Fruit fly (Drosophila melanogaster) whole organism, embryonic: ENCODE results near the gene can.

ENCODE experiments used
- Asciz ChIP-seq: fragments of 200-800 bp; sonication (Bioruptor generic); optimal IDR thresholded peaks from 2 replicates; lab custom pipeline; 2017; ENCODE audit warnings: missing biosample characterization, mild to moderate bottlenecking, missing genetic modification characterization, missing genetic modification reagents
- CG10462 ChIP-seq: fragments of 200-800 bp; sonication (Bioruptor generic); optimal IDR thresholded peaks from 2 replicates; lab custom pipeline; 2016; ENCODE audit warnings: missing biosample characterization, missing genetic modification characterization
- CG11696 ChIP-seq: fragments of 200-800 bp; sonication (Bioruptor generic); IDR thresholded peaks from 2 replicates; pipeline ENCODE4 v1.3.6; 2022; ENCODE audit warnings: missing biosample characterization, missing genetic modification characterization
- CG12769 ChIP-seq: fragments of 200-800 bp; sonication (Bioruptor generic); optimal IDR thresholded peaks from 2 replicates; lab custom pipeline; 2019; ENCODE audit warnings: missing biosample characterization, mild to moderate bottlenecking, missing genetic modification characterization, moderate library complexity
- CG14965 ChIP-seq: fragments of 200-800 bp; sonication (Bioruptor generic); optimal IDR thresholded peaks from 2 replicates; lab custom pipeline; 2016; ENCODE audit warnings: missing biosample characterization, missing genetic modification characterization, borderline replicate concordance
- CG17328 ChIP-seq: fragments of 200-800 bp; sonication (Bioruptor generic); IDR thresholded peaks from 2 replicates; pipeline ENCODE4 v1.3.6; 2022; ENCODE audit warnings: missing biosample characterization, missing genetic modification characterization
- CG18262 ChIP-seq: fragments of 200-800 bp; optimal IDR thresholded peaks from 3 replicates; lab custom pipeline; 2019; ENCODE audit warnings: missing biosample characterization, mild to moderate bottlenecking, missing genetic modification characterization, moderate library complexity
- CG2199 ChIP-seq: fragments of 200-800 bp; sonication (Bioruptor generic); IDR thresholded peaks from 3 replicates; pipeline ENCODE4 v1.3.6; 2022; ENCODE audit warnings: missing biosample characterization, missing genetic modification characterization
- CG2678 ChIP-seq: fragments of 200-800 bp; sonication (Bioruptor generic); optimal IDR thresholded peaks from 3 replicates; lab custom pipeline; 2019; ENCODE audit warnings: missing biosample characterization, mild to moderate bottlenecking, missing genetic modification characterization, moderate library complexity
- CG3847 ChIP-seq: fragments of 200-800 bp; sonication (Bioruptor generic); IDR thresholded peaks from 2 replicates; pipeline ENCODE4 v1.3.6; 2022; ENCODE audit warnings: missing biosample characterization, missing genetic modification characterization
- CG6254 ChIP-seq: fragments of 200-800 bp; sonication (Bioruptor generic); optimal IDR thresholded peaks from 3 replicates; lab custom pipeline; 2017; ENCODE audit warnings: mild to moderate bottlenecking, missing biosample characterization, missing genetic modification reagents, missing genetic modification characterization
- CG6654 ChIP-seq: fragments of 200-800 bp; sonication (Bioruptor generic); optimal IDR thresholded peaks from 2 replicates; lab custom pipeline; 2017; ENCODE audit warnings: missing biosample characterization, mild to moderate bottlenecking, missing genetic modification characterization
- CG6689 ChIP-seq: fragments of 200-800 bp; sonication (Bioruptor generic); IDR thresholded peaks from 2 replicates; pipeline ENCODE4 v1.3.6; 2022; ENCODE audit warnings: missing biosample characterization, missing genetic modification characterization
- CG6791 ChIP-seq: fragments of 200-800 bp; sonication (Bioruptor generic); IDR thresholded peaks from 3 replicates; pipeline ENCODE4 v1.3.6; 2022; ENCODE audit warnings: missing biosample characterization, missing genetic modification characterization; ENCODE audit not compliant: partially characterized antibody
- CTCF ChIP-seq: fragments of 200-800 bp; sonication (Bioruptor generic); optimal IDR thresholded peaks from 2 replicates; lab custom pipeline; 2017; ENCODE audit warnings: missing biosample characterization, mild to moderate bottlenecking, missing genetic modification characterization, moderate library complexity
- Doc3 ChIP-seq: fragments of 200-800 bp; sonication (Bioruptor generic); IDR thresholded peaks from 3 replicates; pipeline ENCODE4 v1.3.6; 2022; ENCODE audit warnings: missing biosample characterization, missing genetic modification characterization; ENCODE audit not compliant: partially characterized antibody
- HLH3B ChIP-seq: fragments of 200-800 bp; sonication (Bioruptor generic); IDR thresholded peaks from 2 replicates; pipeline ENCODE4 v1.3.6; 2022; ENCODE audit warnings: missing biosample characterization, missing genetic modification characterization
- HLHmδ ChIP-seq: fragments of 200-800 bp; sonication (Bioruptor generic); optimal IDR thresholded peaks from 2 replicates; lab custom pipeline; 2018; ENCODE audit warnings: missing biosample characterization, mild to moderate bottlenecking, missing genetic modification characterization, moderate library complexity
- Oaz ChIP-seq: fragments of 200-800 bp; sonication (Bioruptor generic); IDR thresholded peaks from 2 replicates; pipeline ENCODE4 v1.3.6; 2022; ENCODE audit warnings: missing biosample characterization, missing genetic modification characterization
- Oli ChIP-seq: fragments of 200-800 bp; sonication (Bioruptor generic); optimal IDR thresholded peaks from 2 replicates; lab custom pipeline; 2018; ENCODE audit warnings: missing biosample characterization, mild to moderate bottlenecking, missing genetic modification characterization, moderate library complexity
- Usf ChIP-seq: fragments of 200-800 bp; sonication (Bioruptor generic); optimal IDR thresholded peaks from 2 replicates; lab custom pipeline; 2017; ENCODE audit warnings: missing genotype, missing biosample characterization, missing genetic modification characterization
- abd-A ChIP-seq: fragments of 200-800 bp; sonication (Bioruptor generic); optimal IDR thresholded peaks from 3 replicates; lab custom pipeline; 2019; ENCODE audit warnings: missing biosample characterization, mild to moderate bottlenecking, missing genetic modification characterization, moderate library complexity
- ara ChIP-seq: fragments of 200-800 bp; sonication (Bioruptor generic); IDR thresholded peaks from 2 replicates; pipeline ENCODE4 v1.3.6; 2022; ENCODE audit warnings: missing biosample characterization, missing genetic modification characterization
- br ChIP-seq: fragments of >200 bp; optimal IDR thresholded peaks from 2 replicates; lab custom pipeline; 2017
- cad ChIP-seq: fragments of >200 bp; optimal IDR thresholded peaks from 2 replicates; lab custom pipeline; 2017; ENCODE audit warnings: missing biosample characterization, missing genetic modification characterization
- cg ChIP-seq: fragments of 200-800 bp; sonication (Bioruptor generic); optimal IDR thresholded peaks from 3 replicates; lab custom pipeline; 2019; ENCODE audit warnings: missing biosample characterization, mild to moderate bottlenecking, missing genetic modification characterization, moderate library complexity
- chif ChIP-seq, 2 experiments: fragments of 200-800 bp; sonication (Bioruptor generic); optimal IDR thresholded peaks; 3 replicates each; lab custom pipeline; 2016; ENCODE audit warnings: missing biosample characterization in 2 of 2, missing genetic modification characterization in 2 of 2
- chinmo ChIP-seq: fragments of 200-800 bp; sonication (Bioruptor generic); IDR thresholded peaks from 4 replicates; pipeline ENCODE4 v1.3.6; 2022; ENCODE audit warnings: missing biosample characterization, missing genetic modification characterization; ENCODE audit not compliant: partially characterized antibody
- chm ChIP-seq: fragments of 200-800 bp; sonication (Bioruptor generic); IDR thresholded peaks from 2 replicates; pipeline ENCODE4 v1.3.6; 2022; ENCODE audit warnings: missing biosample characterization, missing genetic modification characterization
- chn ChIP-seq: fragments of 200-800 bp; sonication (Bioruptor generic); optimal IDR thresholded peaks from 2 replicates; lab custom pipeline; 2016; ENCODE audit warnings: missing biosample characterization, missing genetic modification characterization
- ci ChIP-seq: fragments of 200-800 bp; sonication (Bioruptor generic); IDR thresholded peaks from 3 replicates; pipeline ENCODE4 v1.3.6; 2022; ENCODE audit warnings: missing biosample characterization, missing genetic modification characterization
- corto ChIP-seq: fragments of 200-800 bp; sonication (Bioruptor generic); optimal IDR thresholded peaks from 2 replicates; lab custom pipeline; 2016; ENCODE audit warnings: missing biosample characterization, mild to moderate bottlenecking, missing genetic modification characterization, moderate library complexity
- dpn ChIP-seq, 2 experiments: fragments of 200-800 bp; sonication (Bioruptor generic); optimal IDR thresholded peaks; 3 replicates each; lab custom pipeline; 2016; ENCODE audit warnings: missing biosample characterization in 2 of 2, missing genetic modification characterization in 2 of 2
- ems ChIP-seq: fragments of 200-800 bp; sonication (Bioruptor generic); optimal IDR thresholded peaks from 3 replicates; lab custom pipeline; 2016; ENCODE audit warnings: missing biosample characterization, missing genetic modification characterization
- hb ChIP-seq: fragments of 200-800 bp; sonication (Bioruptor generic); IDR thresholded peaks from 3 replicates; pipeline ENCODE4 v1.3.6; 2022; ENCODE audit warnings: missing biosample characterization, missing genetic modification characterization; ENCODE audit not compliant: partially characterized antibody
- her ChIP-seq: fragments of 200-800 bp; sonication (Bioruptor generic); optimal IDR thresholded peaks from 2 replicates; lab custom pipeline; 2016; ENCODE audit warnings: missing biosample characterization, missing genetic modification characterization
- lov ChIP-seq, 2 experiments: fragments of 200-800 bp in 1 of 2; fragments of >200 bp in 1 of 2; sonication (Bioruptor generic) in 1 of 2; IDR thresholded peaks in 1 of 2; optimal IDR thresholded peaks in 1 of 2; 2 replicates in 1 of 2; 3 replicates in 1 of 2; pipeline versions ENCODE4 v1.3.6 to Lab custom; 2017 to 2022; ENCODE audit warnings: missing biosample characterization in 1 of 2, missing genetic modification characterization in 1 of 2
- odd ChIP-seq: fragments of 200-800 bp; sonication (Bioruptor generic); optimal IDR thresholded peaks from 2 replicates; lab custom pipeline; 2017; ENCODE audit warnings: missing biosample characterization, mild to moderate bottlenecking, missing genetic modification characterization
- onecut ChIP-seq: fragments of 200-800 bp; sonication (Bioruptor generic); IDR thresholded peaks from 2 replicates; pipeline ENCODE4 v1.3.6; 2022; ENCODE audit warnings: missing biosample characterization, missing genetic modification characterization
- pfk ChIP-seq: fragments of 200-800 bp; sonication (Bioruptor generic); optimal IDR thresholded peaks from 2 replicates; lab custom pipeline; 2018; ENCODE audit warnings: missing biosample characterization, mild to moderate bottlenecking, missing genetic modification characterization, moderate library complexity
- pita ChIP-seq: fragments of 200-800 bp; sonication (Bioruptor generic); optimal IDR thresholded peaks from 2 replicates; lab custom pipeline; 2017; ENCODE audit warnings: missing biosample characterization, mild to moderate bottlenecking, missing genetic modification characterization
- ro ChIP-seq: fragments of 200-800 bp; sonication (Bioruptor generic); IDR thresholded peaks from 2 replicates; pipeline ENCODE4 v1.3.6; 2022; ENCODE audit warnings: missing biosample characterization, missing genetic modification characterization
- sd ChIP-seq: fragments of 200-800 bp; sonication (Bioruptor generic); optimal IDR thresholded peaks from 3 replicates; lab custom pipeline; 2018; ENCODE audit warnings: missing biosample characterization, mild to moderate bottlenecking, missing genetic modification characterization, moderate library complexity
- sens ChIP-seq: fragments of 200-800 bp; sonication (Bioruptor generic); peaks from one replicate; lab custom pipeline; 2016; ENCODE audit warnings: missing biosample characterization, missing genetic modification characterization
- seq ChIP-seq: fragments of 200-800 bp; sonication (Bioruptor generic); IDR thresholded peaks from 2 replicates; pipeline ENCODE4 v1.3.6; 2022; ENCODE audit warnings: missing biosample characterization, missing genetic modification characterization
- sqz ChIP-seq: fragments of 200-800 bp; sonication (Bioruptor generic); optimal IDR thresholded peaks from 3 replicates; lab custom pipeline; 2018; ENCODE audit warnings: missing biosample characterization, mild to moderate bottlenecking, missing genetic modification characterization
- tin ChIP-seq: fragments of 200-800 bp; sonication (Bioruptor generic); optimal IDR thresholded peaks from 3 replicates; lab custom pipeline; 2016; ENCODE audit warnings: missing biosample characterization, missing genetic modification characterization
- vvl ChIP-seq: fragments of 200-800 bp; sonication (Bioruptor generic); IDR thresholded peaks from 2 replicates; pipeline ENCODE4 v1.3.6; 2022; ENCODE audit warnings: missing biosample characterization, missing genetic modification characterization
- zfh1 ChIP-seq: fragments of 200-800 bp; sonication (Bioruptor generic); IDR thresholded peaks from 3 replicates; pipeline ENCODE4 v1.3.6; 2022; ENCODE audit warnings: missing biosample characterization, missing genetic modification characterization

The can gene

dm6 chr3L:10271609-10272174 lies 4.8 kb upstream of the can start (continued):
- no peak for TF ChIP-seq pita
- TF ChIP-seq lov (optimal IDR thresholded peaks at IDR 0.05; lab: Kevin White, UChicago): no peak
- TF ChIP-seq lov (GFP tag; IDR thresholded peaks at IDR 0.05; lab: Robert Waterston, UW): peak; percentile 18; the same call in 1 of the 3 replicates
- TF ChIP-seq ci (GFP tag; lab: Robert Waterston, UW): peak; percentile 62; the same call in 2 of the 3 replicates
- no peak for TF ChIP-seq chn (GFP tag; lab: Kevin White, UChicago)
- TF ChIP-seq her (GFP tag; lab: Kevin White, UChicago): no peak
- TF ChIP-seq HLHmδ: peak; percentile 43
- no peak for TF ChIP-seq CG17328 (GFP tag; lab: Robert Waterston, UW)
- no peak for TF ChIP-seq tin (GFP tag; lab: Kevin White, UChicago)
- TF ChIP-seq zfh1 (GFP tag; lab: Robert Waterston, UW): 0 out of 3 replicates have a peak, but pooled peaks have one; percentile 32
- no peak for TF ChIP-seq chinmo (GFP tag; lab: Robert Waterston, UW)
- no peak for TF ChIP-seq ara (GFP tag; lab: Robert Waterston, UW)
- no peak for TF ChIP-seq ro (GFP tag; lab: Robert Waterston, UW)
- TF ChIP-seq cad (GFP tag; lab: Kevin White, UChicago): no peak
- no peak for TF ChIP-seq hb (GFP tag; lab: Robert Waterston, UW)
- TF ChIP-seq chif (GFP tag; optimal IDR thresholded peaks at IDR 0.05; lab: Kevin White, UChicago): peak in 1 of 2 experiments; percentile 11
- TF ChIP-seq pfk (GFP tag; lab: Kevin White, UChicago): no peak
- no peak for TF ChIP-seq HLH3B (GFP tag; lab: Robert Waterston, UW)
- TF ChIP-seq CG6689: 0 out of 2 replicates have a peak, but pooled peaks have one; percentile 17
- no peak for TF ChIP-seq Asciz
- no peak for TF ChIP-seq CG3847 (GFP tag; lab: Robert Waterston, UW)
- TF ChIP-seq CG6254 (GFP tag; lab: Kevin White, UChicago): peak; percentile 39
- TF ChIP-seq Doc3 (GFP tag; lab: Robert Waterston, UW): no peak
- peak; percentile 96 for TF ChIP-seq sqz (GFP tag; lab: Kevin White, UChicago)
- TF ChIP-seq CG6654 (GFP tag; lab: Kevin White, UChicago): peak; percentile 11
- TF ChIP-seq cg (GFP tag; lab: Kevin White, UChicago): no peak
- peak; percentile 83 for TF ChIP-seq seq
- peak; percentile 95 for TF ChIP-seq CG14965
- no peak for TF ChIP-seq ems (GFP tag; lab: Kevin White, UChicago)
- TF ChIP-seq sens (GFP tag; lab: Kevin White, UChicago): peak; percentile 69
- peak; percentile 89 for TF ChIP-seq CTCF
- peak; percentile 29; the same call in 1 of the 2 replicates for TF ChIP-seq vvl (GFP tag; lab: Robert Waterston, UW)
- TF ChIP-seq chm (GFP tag; lab: Robert Waterston, UW): peak; percentile 51; the same call in 1 of the 2 replicates
- TF ChIP-seq onecut (GFP tag; lab: Robert Waterston, UW): peak; percentile 28
- no peak for TF ChIP-seq CG12769 (tag; lab: Kevin White, UChicago)
- TF ChIP-seq CG6791: no peak
- peak; percentile 91 for TF ChIP-seq CG2199 (GFP tag; lab: Robert Waterston, UW)
- TF ChIP-seq CG11696 (GFP tag; lab: Robert Waterston, UW): no peak
- no peak for TF ChIP-seq corto
- TF ChIP-seq sd (tag; lab: Kevin White, UChicago): peak; percentile 21
- no peak for TF ChIP-seq Usf
- TF ChIP-seq odd (GFP tag; lab: Kevin White, UChicago): no peak
- no peak for TF ChIP-seq Oaz (GFP tag; lab: Robert Waterston, UW)
- TF ChIP-seq CG2678 (tag; lab: Kevin White, UChicago): no peak
- no peak for TF ChIP-seq br (lab: Kevin White, UChicago)
- no peak for TF ChIP-seq dpn (GFP tag; optimal IDR thresholded peaks at IDR 0.05; lab: Kevin White, UChicago)
- TF ChIP-seq Oli: peak; percentile 6
- peak; percentile 8 for TF ChIP-seq CG18262
- no peak for TF ChIP-seq CG10462
- TF ChIP-seq abd-A (tag; lab: Kevin White, UChicago): peak; percentile 59
